Worm (Caenorhabditis elegans): Measurements from ENCODE around the gene rpap-2.

DNA sequence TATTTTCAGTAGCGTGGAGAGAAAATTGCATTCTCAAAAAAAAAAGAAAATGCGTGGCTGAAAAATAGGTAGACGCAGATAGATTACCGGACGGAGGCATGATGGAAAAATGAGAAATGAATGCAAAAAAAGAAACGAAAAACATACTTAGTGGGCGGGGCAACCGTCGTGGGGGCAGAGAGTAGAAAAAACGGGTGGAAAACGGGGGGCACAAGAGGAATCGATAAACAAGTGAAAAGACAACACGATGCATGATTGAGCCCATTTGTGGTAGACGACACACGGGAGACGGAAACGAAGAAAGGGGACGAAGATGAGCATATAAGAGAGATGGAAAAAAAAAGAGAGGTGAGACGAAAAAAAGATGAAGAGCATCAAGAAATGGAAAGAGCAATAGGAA lies 20.8 kb downstream of the rpap-2 start:
- TF ChIP-seq nhr-10 (tag; optimal IDR thresholded peaks at IDR 0.05) (no peak), nhr-76 (tag; optimal IDR thresholded peaks at IDR 0.05) (no peak), skn-1 (tag; optimal IDR thresholded peaks at IDR 0.05) (no peak), ceh-28 (tag; optimal IDR thresholded peaks at IDR 0.05) (no peak)
